Worm (Caenorhabditis elegans): ENCODE data around the gene nhr-271.
"Not testable (repeated sequence)": the region's sequence is repeated elsewhere in the genome, so short reads cannot be mapped to it uniquely, and the experiment has no call there.

Gene nhr-271

ce11 chrV:16598437-16598836, 18.1 kb upstream of the nhr-271 start (continued):
- TF ChIP-seq mdt-29 (GFP tag; IDR thresholded peaks at IDR 0.05), result peak; percentile 95
- no peak for TF ChIP-seq php-3 (GFP tag; IDR thresholded peaks at IDR 0.05)
- TF ChIP-seq dve-1 (tag; optimal IDR thresholded peaks at IDR 0.05; ENCODE audit: insufficient read depth), result peak; percentile 38
- peak; percentile 1 for TF ChIP-seq aha-1 (tag)
- TF ChIP-seq ctbp-1 (GFP tag; IDR thresholded peaks at IDR 0.05), result no peak
- TF ChIP-seq zfp-3 (GFP tag; conservative IDR thresholded peaks at IDR 0.05), result no peak
- TF ChIP-seq mdl-1 (tag; optimal IDR thresholded peaks at IDR 0.05), result no peak
- no peak for TF ChIP-seq nhr-77 (tag; optimal IDR thresholded peaks at IDR 0.05)
- TF ChIP-seq egl-43 (GFP tag; IDR thresholded peaks at IDR 0.05), result no peak
- TF ChIP-seq ceh-44 (GFP tag; IDR thresholded peaks at IDR 0.05), result no peak
- TF ChIP-seq jun-1 (tag; optimal IDR thresholded peaks at IDR 0.05), result no peak
- no peak for TF ChIP-seq unc-130 (GFP tag; optimal IDR thresholded peaks at IDR 0.05)
- TF ChIP-seq dmd-6 (GFP tag; IDR thresholded peaks at IDR 0.05), result peak; percentile 14; the same call in 1 of the 2 replicates
- 0 out of 2 replicates have a peak, but pooled peaks have one; percentile 35 for TF ChIP-seq tra-1 (GFP tag; IDR thresholded peaks at IDR 0.05)

ce11 chrV:16597344-16597869, 17.1 kb upstream of the nhr-271 start:
- TF ChIP-seq pha-4 (GFP tag; IDR thresholded peaks at IDR 0.05), result peak; percentile 14; the same call in 1 of the 2 replicates
- TF ChIP-seq pha-4 (tag; optimal IDR thresholded peaks at IDR 0.05), result not testable (repeated sequence)
- 0 out of 2 replicates have a peak, but pooled peaks have one; percentile 16 for TF ChIP-seq arid-1 (GFP tag; conservative IDR thresholded peaks at IDR 0.05)

ce11 chrV:16596102-16596501, 15.8 kb upstream of the nhr-271 start:
- TF ChIP-seq ceh-44 (GFP tag; IDR thresholded peaks at IDR 0.05), result no peak
- peak; percentile 52 for TF ChIP-seq aha-1 (tag)

- no peak for TF ChIP-seq spr-3 (GFP tag; optimal IDR thresholded peaks at IDR 0.05)
- peak; percentile 74 for TF ChIP-seq hlh-11 (tag; optimal IDR thresholded peaks at IDR 0.05)
- no peak for TF ChIP-seq ztf-11 (tag; optimal IDR thresholded peaks at IDR 0.05)
- no peak for TF ChIP-seq lin-39 (tag; optimal IDR thresholded peaks at IDR 0.05)
- TF ChIP-seq F49E8.2 (tag; optimal IDR thresholded peaks at IDR 0.05; ENCODE audit: borderline replicate concordance), result no peak
- TF ChIP-seq ceh-28 (tag; optimal IDR thresholded peaks at IDR 0.05), result no peak
- TF ChIP-seq nhr-102 (tag; optimal IDR thresholded peaks at IDR 0.05), result peak; percentile 51
- no peak for TF ChIP-seq R02D3.7 (tag; optimal IDR thresholded peaks at IDR 0.05)
- TF ChIP-seq nhr-111 (GFP tag; optimal IDR thresholded peaks at IDR 0.05), result peak; percentile 10
- no peak for TF ChIP-seq mdt-29 (GFP tag; IDR thresholded peaks at IDR 0.05)
- peak; percentile 84 for TF ChIP-seq dve-1 (tag; optimal IDR thresholded peaks at IDR 0.05; ENCODE audit: insufficient read depth)
- TF ChIP-seq nhr-76 (tag; optimal IDR thresholded peaks at IDR 0.05), result no peak
- TF ChIP-seq dmd-9 (GFP tag; IDR thresholded peaks at IDR 0.05), result no peak
- no peak for TF ChIP-seq ceh-32 (tag; optimal IDR thresholded peaks at IDR 0.05; ENCODE audit: poor library complexity)
- TF ChIP-seq nhr-11 (tag; optimal IDR thresholded peaks at IDR 0.05), result peak; percentile 17
- peak; percentile 63 for TF ChIP-seq nhr-28 (tag; optimal IDR thresholded peaks at IDR 0.05)
- peak; percentile 40; the same call in 1 of the 2 replicates for TF ChIP-seq lin-1 (GFP tag; IDR thresholded peaks at IDR 0.05)
- no peak for TF ChIP-seq snpc-4 (tag; optimal IDR thresholded peaks at IDR 0.05)
- TF ChIP-seq tag-97 (GFP tag; IDR thresholded peaks at IDR 0.05), result no peak
- TF ChIP-seq lin-38 (GFP tag; IDR thresholded peaks at IDR 0.05), result no peak
- peak; percentile 93 for TF ChIP-seq aha-1 (tag)
- peak; percentile 58; the same call in 1 of the 2 replicates for TF ChIP-seq php-3 (GFP tag; IDR thresholded peaks at IDR 0.05)
- peak; percentile 79 for TF ChIP-seq ama-1 (optimal IDR thresholded peaks at IDR 0.05)
- TF ChIP-seq unc-62 (GFP tag; optimal IDR thresholded peaks at IDR 0.05 in 1 of 2), result peak in 1 of 2 experiments; percentile 73
- no peak for TF ChIP-seq unc-62 (tag; optimal IDR thresholded peaks at IDR 0.05)
- TF ChIP-seq hlh-30 (tag; optimal IDR thresholded peaks at IDR 0.05; ENCODE audit: insufficient read depth), result peak; percentile 59
- TF ChIP-seq spr-1 (tag; optimal IDR thresholded peaks at IDR 0.05), result no peak
- TF ChIP-seq arid-1 (GFP tag; conservative IDR thresholded peaks at IDR 0.05), result no peak
- peak in 1 of 2 experiments; percentile 47 for TF ChIP-seq daf-16 (GFP tag; optimal IDR thresholded peaks at IDR 0.05)
- TF ChIP-seq daf-16 (tag; optimal IDR thresholded peaks at IDR 0.05), result peak; percentile 89
- no peak for TF ChIP-seq ces-1 (GFP tag; optimal IDR thresholded peaks at IDR 0.05)
- no peak for TF ChIP-seq rbr-2 (tag; optimal IDR thresholded peaks at IDR 0.05)
Observed at ce11 chrV:16595140-16595791, 14.9 kb upstream of the nhr-271 start, which contains the start of gene cpl-1. Gene cpl-1, minus strand, starts transcription at chrV:16595346.

Data from whole organism, L4 larva.